Fruit fly (Drosophila melanogaster): Measurements from ENCODE around the gene CG13728.

- no peak for TF ChIP-seq Hr4 (GFP tag; optimal IDR thresholded peaks at IDR 0.05)
- no peak for TF ChIP-seq Ets21C (GFP tag; optimal IDR thresholded peaks at IDR 0.05)
- no peak for TF ChIP-seq Eip93F (GFP tag; optimal IDR thresholded peaks at IDR 0.05)
- TF ChIP-seq dac (GFP tag; optimal IDR thresholded peaks at IDR 0.05) = no peak
- TF ChIP-seq CG16779 (tag; optimal IDR thresholded peaks at IDR 0.05) = no peak
- no peak for TF ChIP-seq Ets96B (tag; optimal IDR thresholded peaks at IDR 0.05)
- no peak for TF ChIP-seq fd85E (GFP tag; optimal IDR thresholded peaks at IDR 0.05)
- TF ChIP-seq Smox (GFP tag; optimal IDR thresholded peaks at IDR 0.05) = no peak
- TF ChIP-seq cyc (GFP tag; optimal IDR thresholded peaks at IDR 0.05) = no peak
Observed at dm6 chr3L:17403268-17403667, 20.7 kb upstream of the CG13728 start.

All from whole organism, prepupa.